Fruit fly (Drosophila melanogaster): ENCODE results near the gene CG33223.

The CG33223 gene

DNA sequence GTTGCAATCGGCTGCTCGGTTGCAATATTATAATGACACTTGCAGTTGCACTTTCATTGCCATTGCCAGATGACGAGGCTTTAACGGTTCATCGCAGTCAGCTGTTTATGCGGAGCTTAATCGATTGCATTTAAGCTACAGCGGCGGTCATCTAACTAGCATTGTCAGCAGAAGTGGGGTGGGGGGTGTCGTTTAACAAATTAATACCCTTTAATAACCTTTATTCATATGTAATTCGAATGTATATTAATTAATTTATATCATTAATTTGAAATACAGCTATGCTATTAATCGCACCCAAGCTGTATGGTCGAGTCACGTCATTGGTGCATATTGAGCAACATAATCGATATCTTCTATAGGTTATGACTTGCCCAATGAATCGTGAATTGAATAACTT is 9.2 kb upstream of the CG33223 start (continued):
- peak; percentile 84 for TF ChIP-seq CG3919 (GFP tag; optimal IDR thresholded peaks at IDR 0.05)
- peak; percentile 78 for TF ChIP-seq CG10669 (GFP tag; optimal IDR thresholded peaks at IDR 0.05)
- peak; percentile 65 for TF ChIP-seq Sox102F (GFP tag; optimal IDR thresholded peaks at IDR 0.05)
- TF ChIP-seq Eip75B (GFP tag; optimal IDR thresholded peaks at IDR 0.05), result peak; percentile 54
- TF ChIP-seq Smox (GFP tag; optimal IDR thresholded peaks at IDR 0.05), result peak; percentile 64
- TF ChIP-seq Gug (GFP tag; IDR thresholded peaks at IDR 0.05), result peak; percentile 86
- no peak for TF ChIP-seq fkh (GFP tag; optimal IDR thresholded peaks at IDR 0.05)
- peak; percentile 52 to 71 for TF ChIP-seq ss (GFP tag; optimal IDR thresholded peaks at IDR 0.05)
- peak; percentile 66 for TF ChIP-seq CG11762 (GFP tag; optimal IDR thresholded peaks at IDR 0.05; ENCODE audit: insufficient read depth)
- peak; percentile 76 for TF ChIP-seq Hr4 (GFP tag; optimal IDR thresholded peaks at IDR 0.05)
- TF ChIP-seq CG1621 (tag; optimal IDR thresholded peaks at IDR 0.05), result peak; percentile 68
- peak; percentile 37 for TF ChIP-seq CG16779 (tag; optimal IDR thresholded peaks at IDR 0.05)
- peak; percentile 81 for TF ChIP-seq pdm3 (GFP tag; optimal IDR thresholded peaks at IDR 0.05)
- TF ChIP-seq eg (GFP tag; IDR thresholded peaks at IDR 0.05), result peak; percentile 93
- peak; percentile 75 for TF ChIP-seq achi (GFP tag; optimal IDR thresholded peaks at IDR 0.05)
- peak; percentile 85 for TF ChIP-seq acj6 (GFP tag; optimal IDR thresholded peaks at IDR 0.05)
- peak; percentile 72 for TF ChIP-seq esn (GFP tag; optimal IDR thresholded peaks at IDR 0.05)
- peak; percentile 46 for TF ChIP-seq Blimp-1 (GFP tag; optimal IDR thresholded peaks at IDR 0.05)
- peak; percentile 57 for TF ChIP-seq CG9139 (GFP tag; optimal IDR thresholded peaks at IDR 0.05)
- peak; percentile 53 for TF ChIP-seq Lpt (GFP tag; optimal IDR thresholded peaks at IDR 0.05)
- peak; percentile 15 for TF ChIP-seq Eip93F (GFP tag; optimal IDR thresholded peaks at IDR 0.05)
- TF ChIP-seq Ets96B (tag; optimal IDR thresholded peaks at IDR 0.05), result peak; percentile 73
- TF ChIP-seq Eip78C (GFP tag), result peak; percentile 86
- peak; percentile 57 for TF ChIP-seq fd85E (GFP tag; optimal IDR thresholded peaks at IDR 0.05)
- TF ChIP-seq CG8119 (GFP tag; IDR thresholded peaks at IDR 0.05), result peak; percentile 88
- peak; percentile 67 for TF ChIP-seq CG31627 (GFP tag; optimal IDR thresholded peaks at IDR 0.05)
- TF ChIP-seq CG34406 (GFP tag; optimal IDR thresholded peaks at IDR 0.05), result peak; percentile 82
- peak; percentile 93 for TF ChIP-seq CG6163 (GFP tag; IDR thresholded peaks at IDR 0.05)
- TF ChIP-seq svp (GFP tag), result peak; percentile 73
- peak; percentile 62 for TF ChIP-seq dsx (GFP tag; optimal IDR thresholded peaks at IDR 0.05; ENCODE audit: poor library complexity, severe bottlenecking)
- TF ChIP-seq CG3032 (tag; optimal IDR thresholded peaks at IDR 0.05), result peak; percentile 71
- peak; percentile 28 for TF ChIP-seq Ets21C (GFP tag; optimal IDR thresholded peaks at IDR 0.05)
- peak; percentile 73 for TF ChIP-seq CG4318 (GFP tag; optimal IDR thresholded peaks at IDR 0.05)
- peak; percentile 84 for TF ChIP-seq CG11294 (GFP tag; IDR thresholded peaks at IDR 0.05)
- TF ChIP-seq spab (GFP tag; optimal IDR thresholded peaks at IDR 0.05), result peak; percentile 66
- TF ChIP-seq CG6808 (GFP tag; optimal IDR thresholded peaks at IDR 0.05), result peak; percentile 68
- peak; percentile 68 for TF ChIP-seq CG11902 (GFP tag; optimal IDR thresholded peaks at IDR 0.05)

- peak; percentile 65 for TF ChIP-seq CG6276 (GFP tag; optimal IDR thresholded peaks at IDR 0.05)
- peak; percentile 17 for TF ChIP-seq vri (GFP tag; optimal IDR thresholded peaks at IDR 0.05)
- peak; percentile 51 for TF ChIP-seq Sox102F (GFP tag; optimal IDR thresholded peaks at IDR 0.05)
- peak; percentile 62 for TF ChIP-seq lz (GFP tag; optimal IDR thresholded peaks at IDR 0.05)
- peak; percentile 55 for TF ChIP-seq CG32006 (GFP tag; optimal IDR thresholded peaks at IDR 0.05)
- peak; percentile 70 for TF ChIP-seq Smox (GFP tag; optimal IDR thresholded peaks at IDR 0.05)
- TF ChIP-seq CG11294 (GFP tag; IDR thresholded peaks at IDR 0.05), result no peak
- TF ChIP-seq CG6808 (GFP tag; optimal IDR thresholded peaks at IDR 0.05), result peak; percentile 25
- TF ChIP-seq CG16779 (tag; optimal IDR thresholded peaks at IDR 0.05), result peak; percentile 14
- TF ChIP-seq CG4318 (GFP tag; optimal IDR thresholded peaks at IDR 0.05), result peak; percentile 4
- no peak; the same call in 1 of the 2 replicates for TF ChIP-seq CG15336 (GFP tag; IDR thresholded peaks at IDR 0.05)
- TF ChIP-seq dac (GFP tag; optimal IDR thresholded peaks at IDR 0.05), result peak; percentile 21
- TF ChIP-seq CG9139 (GFP tag; optimal IDR thresholded peaks at IDR 0.05), result no peak
- peak; percentile 58 for TF ChIP-seq CG8632 (GFP tag; optimal IDR thresholded peaks at IDR 0.05)
- peak; percentile 32 for TF ChIP-seq Lpt (GFP tag; optimal IDR thresholded peaks at IDR 0.05)
- peak; percentile 59 for TF ChIP-seq CG6163 (GFP tag; IDR thresholded peaks at IDR 0.05)
- peak; percentile 19 for TF ChIP-seq Eip75B (GFP tag; optimal IDR thresholded peaks at IDR 0.05)
- peak; percentile 25 for TF ChIP-seq acj6 (GFP tag; optimal IDR thresholded peaks at IDR 0.05)
- TF ChIP-seq cyc (GFP tag; optimal IDR thresholded peaks at IDR 0.05), result peak; percentile 36
- no peak for TF ChIP-seq CG10669 (GFP tag; optimal IDR thresholded peaks at IDR 0.05)
- TF ChIP-seq svp (GFP tag), result peak; percentile 81
- TF ChIP-seq Ets21C (GFP tag; optimal IDR thresholded peaks at IDR 0.05), result peak; percentile 55
- TF ChIP-seq fkh (GFP tag; optimal IDR thresholded peaks at IDR 0.05), result no peak
- peak; percentile 50 for TF ChIP-seq CG6792 (GFP tag; optimal IDR thresholded peaks at IDR 0.05)
- peak; percentile 59 for TF ChIP-seq pdm3 (GFP tag; optimal IDR thresholded peaks at IDR 0.05)
- TF ChIP-seq achi (GFP tag; optimal IDR thresholded peaks at IDR 0.05), result peak; percentile 45
- peak; percentile 42 for TF ChIP-seq CG3919 (GFP tag; optimal IDR thresholded peaks at IDR 0.05)
- peak; percentile 20 for TF ChIP-seq Hr38 (GFP tag; optimal IDR thresholded peaks at IDR 0.05)
- peak; percentile 67 for TF ChIP-seq dsx (GFP tag; optimal IDR thresholded peaks at IDR 0.05; ENCODE audit: poor library complexity, severe bottlenecking)
- TF ChIP-seq fd85E (GFP tag; optimal IDR thresholded peaks at IDR 0.05), result no peak
These were observed 7.9 kb upstream of the CG33223 start for dm6 chrX:8491452-8492046.
